Worm (Caenorhabditis elegans): ENCODE measurements around the gene C07E3.9.

The C07E3.9 gene

DNA sequence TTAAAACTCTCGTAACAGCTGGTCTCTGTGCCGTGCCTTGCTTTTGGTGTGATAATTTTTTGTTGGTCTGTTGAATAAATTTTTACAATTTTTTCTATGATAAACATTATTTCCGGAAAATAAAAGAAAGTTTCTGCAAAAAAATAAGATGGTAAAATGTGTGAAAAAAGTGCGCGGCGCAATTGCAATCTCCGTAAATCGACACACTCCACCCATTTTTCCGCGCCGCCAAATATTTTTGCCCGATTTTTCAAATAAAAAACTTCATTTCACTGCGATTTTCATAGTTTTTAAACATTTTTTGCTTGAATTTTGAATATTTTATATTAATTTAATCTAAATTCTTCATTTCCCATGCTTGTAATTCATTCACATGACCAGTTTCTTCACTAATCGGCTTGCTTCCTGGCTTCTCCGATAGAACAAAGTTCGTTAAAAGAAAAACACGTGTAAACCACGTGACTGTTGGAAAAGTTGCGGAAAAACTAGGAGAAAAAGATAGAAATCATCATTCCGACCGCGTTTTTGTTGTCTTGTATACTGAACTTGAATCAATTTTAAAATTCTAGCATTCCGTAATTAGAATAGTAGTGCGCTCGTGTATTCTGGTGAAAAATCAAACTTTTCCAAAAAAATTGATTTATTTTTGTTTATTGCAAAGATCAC is 37.6 kb downstream of the C07E3.9 start (continued):
- TF ChIP-seq mel-28 (tag; optimal IDR thresholded peaks at IDR 0.05; ENCODE audit: borderline replicate concordance) (no peak), ceh-100 (GFP tag; IDR thresholded peaks at IDR 0.05) (peak; percentile 74), lin-54 (GFP tag; optimal IDR thresholded peaks at IDR 0.05) (peak; percentile 62), sdz-38 (tag; optimal IDR thresholded peaks at IDR 0.05) (no peak), snpc-4 (GFP tag; optimal IDR thresholded peaks at IDR 0.05) (no peak), snpc-4 (tag; optimal IDR thresholded peaks at IDR 0.05) (peak in 3 of 4 experiments; percentile 30 to 49 (median 43)), nfya-1 (tag; optimal IDR thresholded peaks at IDR 0.05; ENCODE audit: borderline replicate concordance, insufficient read depth) (no peak), tbp1 (GFP tag; optimal IDR thresholded peaks at IDR 0.05) (peak; percentile 58), egl-44 (GFP tag; IDR thresholded peaks at IDR 0.05) (0 out of 2 replicates have a peak, but pooled peaks have one; percentile 7), ceh-58 (GFP tag; IDR thresholded peaks at IDR 0.05) (no peak), B0336.3 (GFP tag; IDR thresholded peaks at IDR 0.05) (peak; percentile 39; the same call in 1 of the 2 replicates), lsy-27 (tag; optimal IDR thresholded peaks at IDR 0.05; ENCODE audit: borderline replicate concordance, insufficient read depth) (no peak), repo-1 (tag; optimal IDR thresholded peaks at IDR 0.05) (peak; percentile 56), attf-6 (GFP tag; IDR thresholded peaks at IDR 0.05) (no peak)

DNA sequence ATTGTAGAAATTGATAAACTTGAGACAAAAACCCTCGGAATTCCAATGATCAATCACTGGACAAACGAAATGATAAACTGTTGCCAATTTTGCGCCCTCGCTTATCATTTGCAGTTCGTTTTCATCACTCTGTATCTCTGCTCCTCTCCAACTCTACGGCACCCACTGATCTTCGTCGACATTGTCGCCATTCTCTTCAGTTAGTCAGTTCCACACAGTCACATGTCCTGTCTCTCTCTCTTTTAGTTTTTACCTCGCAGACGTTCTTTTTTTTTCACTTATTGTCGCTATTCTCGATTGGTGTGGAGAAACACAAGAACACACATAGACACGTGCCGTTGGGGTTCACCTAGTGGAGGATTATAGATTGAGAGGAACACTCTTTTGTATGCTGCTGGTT is 38.5 kb downstream of the C07E3.9 start:
- no peak for TF ChIP-seq tbx-9 (tag; optimal IDR thresholded peaks at IDR 0.05; ENCODE audit: borderline replicate concordance)
- TF ChIP-seq nfya-2 (GFP tag; IDR thresholded peaks at IDR 0.05) = no peak
- no peak for TF ChIP-seq Y56A3A.18 (GFP tag; IDR thresholded peaks at IDR 0.05)
- peak; percentile 82 for TF ChIP-seq pha-4 (tag; optimal IDR thresholded peaks at IDR 0.05)
- TF ChIP-seq bed-2 (GFP tag; IDR thresholded peaks at IDR 0.05) = no peak
- no peak for TF ChIP-seq nhr-179 (tag; optimal IDR thresholded peaks at IDR 0.05)
- no peak for TF ChIP-seq snpc-4 (GFP tag; optimal IDR thresholded peaks at IDR 0.05)
- TF ChIP-seq snpc-4 (tag; optimal IDR thresholded peaks at IDR 0.05) = peak in 3 of 4 experiments; percentile 27 to 57 (median 32)
- peak; percentile 64 to 67 for TF ChIP-seq let-607 (tag; optimal IDR thresholded peaks at IDR 0.05)
- no peak for TF ChIP-seq madf-8 (GFP tag; conservative IDR thresholded peaks at IDR 0.05)
- no peak for TF ChIP-seq F37B4.10 (GFP tag; IDR thresholded peaks at IDR 0.05)
- peak; percentile 64; the same call in 1 of the 2 replicates for TF ChIP-seq lin-26 (GFP tag; IDR thresholded peaks at IDR 0.05)
- TF ChIP-seq somi-1 (GFP tag; optimal IDR thresholded peaks at IDR 0.05) = peak; percentile 92
- TF ChIP-seq tbp1 (GFP tag; optimal IDR thresholded peaks at IDR 0.05) = peak; percentile 18
- TF ChIP-seq B0019.2 (GFP tag; conservative IDR thresholded peaks at IDR 0.05) = no peak
- 0 out of 2 replicates have a peak, but pooled peaks have one; percentile 6 for TF ChIP-seq rcor-1 (GFP tag; IDR thresholded peaks at IDR 0.05)
- no peak for TF ChIP-seq zim-3 (tag; optimal IDR thresholded peaks at IDR 0.05)
- no peak for TF ChIP-seq F10E7.11 (tag; optimal IDR thresholded peaks at IDR 0.05)
- TF ChIP-seq D2030.7 (GFP tag; IDR thresholded peaks at IDR 0.05) = no peak
- TF ChIP-seq pbrm-1 (GFP tag; IDR thresholded peaks at IDR 0.05) = peak; percentile 59; the same call in 1 of the 2 replicates
- peak; percentile 77 for TF ChIP-seq K11D2.4 (GFP tag; IDR thresholded peaks at IDR 0.05)
- no peak for TF ChIP-seq rec-8 (tag; optimal IDR thresholded peaks at IDR 0.05)
- no peak for TF ChIP-seq ccch-3 (GFP tag; optimal IDR thresholded peaks at IDR 0.05)
- TF ChIP-seq attf-3 (GFP tag; conservative IDR thresholded peaks at IDR 0.05) = no peak
- peak; percentile 8; the same call in 1 of the 2 replicates for TF ChIP-seq cebp-1 (GFP tag; IDR thresholded peaks at IDR 0.05)
- TF ChIP-seq cebp-1 (tag; optimal IDR thresholded peaks at IDR 0.05) = peak; percentile 73
- no peak for TF ChIP-seq egrh-3 (GFP tag; IDR thresholded peaks at IDR 0.05)
- TF ChIP-seq nfyb-1 (GFP tag; IDR thresholded peaks at IDR 0.05) = peak; percentile 75; the same call in 1 of the 2 replicates
- no peak for TF ChIP-seq F33H1.4 (GFP tag; IDR thresholded peaks at IDR 0.05)
- TF ChIP-seq athp-1 (tag; optimal IDR thresholded peaks at IDR 0.05) = no peak
- no peak for TF ChIP-seq mxl-1 (tag; optimal IDR thresholded peaks at IDR 0.05)
- no peak for TF ChIP-seq lin-35 (GFP tag; optimal IDR thresholded peaks at IDR 0.05)
- TF ChIP-seq rpc-1 (optimal IDR thresholded peaks at IDR 0.05) = no peak
- no peak for TF ChIP-seq rpc-1 (tag; optimal IDR thresholded peaks at IDR 0.05)
- TF ChIP-seq nhr-90 (tag; optimal IDR thresholded peaks at IDR 0.05) = no peak
